Worm (Caenorhabditis elegans) whole organism, L4/young adult: ENCODE measurements around the gene D2096.9.

Experiments
- W03F9.2 ChIP-seq: fragments of 150-350 bp; optimal IDR thresholded peaks from 2 replicates; lab custom pipeline; 2014; ENCODE audit warnings: missing biosample characterization, missing genetic modification characterization
- dao-5 ChIP-seq: sonication (generic microtip); optimal IDR thresholded peaks from 2 replicates; lab custom pipeline; 2016; ENCODE audit warnings: missing genotype, missing genetic modification characterization, moderate library complexity, missing compliant biosample characterization
- him-1 ChIP-seq: sonication (generic microtip); optimal IDR thresholded peaks from 2 replicates; lab custom pipeline; 2016; ENCODE audit warnings: missing genotype, missing genetic modification reagents, missing genetic modification characterization, missing compliant biosample characterization

DNA sequence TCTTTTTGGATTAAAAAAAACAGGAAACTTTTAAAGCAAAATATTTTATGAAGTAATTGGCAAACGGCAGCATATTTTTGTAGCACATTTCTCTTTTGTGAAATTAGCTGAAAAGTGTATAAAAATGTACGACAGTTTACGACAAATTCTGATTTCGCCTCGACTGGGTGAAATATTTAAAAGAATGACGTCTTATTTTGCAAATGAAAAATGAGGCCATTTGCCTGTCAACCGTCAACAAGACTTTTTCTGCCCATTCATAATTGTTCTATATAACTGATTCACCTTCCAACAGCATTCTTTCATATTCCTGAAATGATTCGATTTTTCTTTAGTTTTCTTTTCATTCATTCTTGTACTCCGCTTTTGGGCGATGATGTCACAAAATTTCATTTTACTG, 27.0 kb downstream of the D2096.9 start, which contains the start of the genes F17E9.2 and col-116:
- no peak for TF ChIP-seq W03F9.2 (tag; lab: Kevin White, UChicago)
- TF ChIP-seq him-1 (tag; lab: Kevin White, UChicago) = no peak
- no peak for TF ChIP-seq dao-5
